Fruit fly (Drosophila melanogaster): ENCODE results near the gene beta4GalT7.

Gene beta4GalT7

dm6 chr3R:25023056-25023455, at the start of gene beta4GalT7:
Gene beta4GalT7, plus strand, starts transcription at chr3R:25023256.
- TF ChIP-seq CG8301 (tag; optimal IDR thresholded peaks at IDR 0.05) (no peak), CG9948 (tag; optimal IDR thresholded peaks at IDR 0.05) (no peak), Pif1B (GFP tag; optimal IDR thresholded peaks at IDR 0.05) (no peak)

dm6 chr3R:24974762-24975432, 48.2 kb upstream of the beta4GalT7 start:
- TF ChIP-seq CG12605 (GFP tag; IDR thresholded peaks at IDR 0.05) (peak; percentile 89), CG32121 (GFP tag; IDR thresholded peaks at IDR 0.05) (peak; percentile 74), CG4496 (GFP tag; IDR thresholded peaks at IDR 0.05) (peak; percentile 95), fd96Ca (GFP tag; IDR thresholded peaks at IDR 0.05) (peak; percentile 86), CG9948 (tag; optimal IDR thresholded peaks at IDR 0.05) (peak; percentile 91), D1 (tag; optimal IDR thresholded peaks at IDR 0.05) (peak; percentile 68), CG8301 (tag; optimal IDR thresholded peaks at IDR 0.05) (peak; percentile 98), rn (GFP tag; IDR thresholded peaks at IDR 0.05) (peak; percentile 79), Snoo (tag; optimal IDR thresholded peaks at IDR 0.05) (peak; percentile 61), CG17806 (tag; optimal IDR thresholded peaks at IDR 0.05) (peak; percentile 92), Pif1B (GFP tag; optimal IDR thresholded peaks at IDR 0.05) (peak; percentile 86), Pif1A (GFP tag; optimal IDR thresholded peaks at IDR 0.05) (peak; percentile 92), CG34367 (tag; optimal IDR thresholded peaks at IDR 0.05) (peak; percentile 84), CG13204 (GFP tag; optimal IDR thresholded peaks at IDR 0.05) (peak; percentile 75), CG10348 (GFP tag; IDR thresholded peaks at IDR 0.05) (no peak), EcR (GFP tag; optimal IDR thresholded peaks at IDR 0.05) (no peak), CG8159 (tag; optimal IDR thresholded peaks at IDR 0.05) (peak; percentile 82), gl (tag; optimal IDR thresholded peaks at IDR 0.05) (peak; percentile 82), Ets98B (GFP tag; IDR thresholded peaks at IDR 0.05) (peak; percentile 94), CG14655 (GFP tag; optimal IDR thresholded peaks at IDR 0.05) (peak; percentile 98), CG15710 (tag; optimal IDR thresholded peaks at IDR 0.05) (peak; percentile 83)

- TF ChIP-seq CG8301 (tag; optimal IDR thresholded peaks at IDR 0.05) (peak; percentile 13), rn (GFP tag; IDR thresholded peaks at IDR 0.05) (no peak), D1 (tag; optimal IDR thresholded peaks at IDR 0.05) (no peak), CG12605 (GFP tag; IDR thresholded peaks at IDR 0.05) (no peak), CG32121 (GFP tag; IDR thresholded peaks at IDR 0.05) (no peak), CG14655 (GFP tag; optimal IDR thresholded peaks at IDR 0.05) (peak; percentile 45), CG4496 (GFP tag; IDR thresholded peaks at IDR 0.05) (no peak), CG8159 (tag; optimal IDR thresholded peaks at IDR 0.05) (peak; percentile 3), EcR (GFP tag; optimal IDR thresholded peaks at IDR 0.05) (no peak), CG9948 (tag; optimal IDR thresholded peaks at IDR 0.05) (no peak), Ets98B (GFP tag; IDR thresholded peaks at IDR 0.05) (no peak), Pif1A (GFP tag; optimal IDR thresholded peaks at IDR 0.05) (no peak), Snoo (tag; optimal IDR thresholded peaks at IDR 0.05) (no peak), CG17806 (tag; optimal IDR thresholded peaks at IDR 0.05) (no peak)
These were observed 46.9 kb upstream of the beta4GalT7 start for dm6 chr3R:24976144-24976543.

dm6 chr3R:24983537-24984501, 39.2 kb upstream of the beta4GalT7 start, which contains the start of gene tnc:
Gene tnc, plus strand, starts transcription at chr3R:24984384.
- TF ChIP-seq CG8159 (tag; optimal IDR thresholded peaks at IDR 0.05) (peak; percentile 88), CG12605 (GFP tag; IDR thresholded peaks at IDR 0.05) (peak; percentile 61), fd96Ca (GFP tag; IDR thresholded peaks at IDR 0.05) (no peak), CG17806 (tag; optimal IDR thresholded peaks at IDR 0.05) (peak; percentile 80), CG9948 (tag; optimal IDR thresholded peaks at IDR 0.05) (peak; percentile 84), Pif1B (GFP tag; optimal IDR thresholded peaks at IDR 0.05) (peak; percentile 60), CG15710 (tag; optimal IDR thresholded peaks at IDR 0.05) (peak; percentile 85), D1 (tag; optimal IDR thresholded peaks at IDR 0.05) (peak; percentile 51), gl (tag; optimal IDR thresholded peaks at IDR 0.05) (peak; percentile 47), Snoo (tag; optimal IDR thresholded peaks at IDR 0.05) (peak; percentile 86), CG13204 (GFP tag; optimal IDR thresholded peaks at IDR 0.05) (peak; percentile 33), CG4496 (GFP tag; IDR thresholded peaks at IDR 0.05) (peak; percentile 61; the same call in 2 of the 3 replicates), CG8301 (tag; optimal IDR thresholded peaks at IDR 0.05) (peak; percentile 82), CG10348 (GFP tag; IDR thresholded peaks at IDR 0.05) (no peak), Pif1A (GFP tag; optimal IDR thresholded peaks at IDR 0.05) (peak; percentile 53), rn (GFP tag; IDR thresholded peaks at IDR 0.05) (no peak), EcR (GFP tag; optimal IDR thresholded peaks at IDR 0.05) (no peak), Ets98B (GFP tag; IDR thresholded peaks at IDR 0.05) (peak; percentile 48), CG32121 (GFP tag; IDR thresholded peaks at IDR 0.05) (0 out of 2 replicates have a peak, but pooled peaks have one; percentile 38), CG34367 (tag; optimal IDR thresholded peaks at IDR 0.05) (peak; percentile 70), CG14655 (GFP tag; optimal IDR thresholded peaks at IDR 0.05) (peak; percentile 86)

- TF ChIP-seq CG9948 (tag; optimal IDR thresholded peaks at IDR 0.05) (no peak), CG10348 (GFP tag; IDR thresholded peaks at IDR 0.05) (no peak), CG13204 (GFP tag; optimal IDR thresholded peaks at IDR 0.05) (peak; percentile 29), CG4496 (GFP tag; IDR thresholded peaks at IDR 0.05) (0 out of 3 replicates have a peak, but pooled peaks have one; percentile 24), Snoo (tag; optimal IDR thresholded peaks at IDR 0.05) (no peak), EcR (GFP tag; optimal IDR thresholded peaks at IDR 0.05) (no peak)
These were observed 37.9 kb upstream of the beta4GalT7 start for dm6 chr3R:24985029-24985685.
